Worm (Caenorhabditis elegans): ENCODE measurements around the gene rpl-22.
A peak's percentile ranks its signal among the peaks of the same experiment; 100 is the strongest.

rpl-22 gene

ce11 chrII:5061794-5062368 lies 6.5 kb downstream of the rpl-22 start, which contains the start of gene smc-5:
Gene smc-5, plus strand, starts transcription at chrII:5062125.
- TF ChIP-seq ces-1 (GFP tag; optimal IDR thresholded peaks at IDR 0.05) (no peak), unc-62 (GFP tag; optimal IDR thresholded peaks at IDR 0.05 in 1 of 2) (peak in 1 of 2 experiments; percentile 45), unc-62 (tag; optimal IDR thresholded peaks at IDR 0.05) (no peak), pha-4 (GFP tag; IDR thresholded peaks at IDR 0.05) (no peak), pha-4 (tag; optimal IDR thresholded peaks at IDR 0.05) (peak; percentile 10), nhr-77 (tag; optimal IDR thresholded peaks at IDR 0.05) (peak; percentile 83), F37D6.2 (tag; optimal IDR thresholded peaks at IDR 0.05) (peak; percentile 11), nhr-25 (tag; optimal IDR thresholded peaks at IDR 0.05; ENCODE audit: borderline replicate concordance, insufficient read depth) (peak; percentile 28), vab-7 (GFP tag; IDR thresholded peaks at IDR 0.05) (peak; percentile 47; the same call in 1 of the 2 replicates), hif-1 (tag; optimal IDR thresholded peaks at IDR 0.05) (peak in 1 of 2 experiments; percentile 72), zfp-3 (GFP tag; conservative IDR thresholded peaks at IDR 0.05) (no peak), unc-130 (GFP tag; optimal IDR thresholded peaks at IDR 0.05) (peak; percentile 82), lin-38 (GFP tag; IDR thresholded peaks at IDR 0.05) (peak; percentile 94), ztf-11 (tag; optimal IDR thresholded peaks at IDR 0.05) (no peak), daf-12 (tag; optimal IDR thresholded peaks at IDR 0.05) (no peak), hmg-1.1 (GFP tag; IDR thresholded peaks at IDR 0.05) (peak; percentile 47; the same call in 1 of the 2 replicates), aha-1 (tag) (peak; percentile 93), zag-1 (tag; optimal IDR thresholded peaks at IDR 0.05) (no peak), Y48G9A.11 (GFP tag; IDR thresholded peaks at IDR 0.05) (no peak), T20F7.1 (GFP tag; optimal IDR thresholded peaks at IDR 0.05) (peak; percentile 14), dmd-8 (GFP tag; IDR thresholded peaks at IDR 0.05) (no peak), dpl-1 (GFP tag; optimal IDR thresholded peaks at IDR 0.05) (peak; percentile 84), nhr-11 (tag; optimal IDR thresholded peaks at IDR 0.05) (no peak), nhr-6 (tag; optimal IDR thresholded peaks at IDR 0.05) (peak; percentile 56), rbr-2 (tag; optimal IDR thresholded peaks at IDR 0.05) (peak; percentile 59), nhr-111 (GFP tag; optimal IDR thresholded peaks at IDR 0.05) (no peak), nhr-28 (tag; optimal IDR thresholded peaks at IDR 0.05) (peak; percentile 45), mes-2 (tag; optimal IDR thresholded peaks at IDR 0.05; ENCODE audit: poor library complexity, severe bottlenecking) (peak; percentile 92), daf-16 (GFP tag; optimal IDR thresholded peaks at IDR 0.05) (no peak), daf-16 (tag; optimal IDR thresholded peaks at IDR 0.05) (peak; percentile 42)

- TF ChIP-seq Y5F2A.4 (GFP tag; optimal IDR thresholded peaks at IDR 0.05) (no peak), hif-1 (tag; optimal IDR thresholded peaks at IDR 0.05) (no peak), tag-97 (GFP tag; IDR thresholded peaks at IDR 0.05) (no peak), dmd-8 (GFP tag; IDR thresholded peaks at IDR 0.05) (no peak), jun-1 (tag; optimal IDR thresholded peaks at IDR 0.05) (no peak), mdl-1 (tag; optimal IDR thresholded peaks at IDR 0.05) (no peak), F49E8.2 (tag; optimal IDR thresholded peaks at IDR 0.05; ENCODE audit: borderline replicate concordance) (no peak), nhr-77 (tag; optimal IDR thresholded peaks at IDR 0.05) (no peak), daf-16 (GFP tag; optimal IDR thresholded peaks at IDR 0.05) (no peak), daf-16 (tag; optimal IDR thresholded peaks at IDR 0.05) (no peak), rbr-2 (tag; optimal IDR thresholded peaks at IDR 0.05) (no peak), Y75B8A.6 (GFP tag; IDR thresholded peaks at IDR 0.05) (no peak), nhr-41 (GFP tag; IDR thresholded peaks at IDR 0.05) (no peak), arid-1 (GFP tag; conservative IDR thresholded peaks at IDR 0.05) (no peak), dve-1 (tag; optimal IDR thresholded peaks at IDR 0.05; ENCODE audit: insufficient read depth) (no peak), lin-39 (tag; optimal IDR thresholded peaks at IDR 0.05) (no peak)
These were observed 11.6 kb downstream of the rpl-22 start for ce11 chrII:5066967-5067366.
